Fruit fly (Drosophila melanogaster): Measurements from ENCODE around the gene CG42857.

The CG42857 gene

dm6 chr3R:9800644-9801330 is 20.2 kb downstream of the CG42857 start, which contains the start of the genes CG9467 and CG8526 (continued):
- TF ChIP-seq Ets97D (GFP tag; optimal IDR thresholded peaks at IDR 0.05) (peak; percentile 43), CG18619 (GFP tag; optimal IDR thresholded peaks at IDR 0.05) (peak; percentile 56), CG30403 (GFP tag; optimal IDR thresholded peaks at IDR 0.05) (peak; percentile 80), Med (GFP tag) (peak; percentile 80), fd102C (GFP tag; optimal IDR thresholded peaks at IDR 0.05) (no peak), ab (GFP tag; optimal IDR thresholded peaks at IDR 0.05) (no peak), Oli (tag; optimal IDR thresholded peaks at IDR 0.05) (peak; percentile 37), CG34422 (GFP tag; IDR thresholded peaks at IDR 0.05) (peak; percentile 50; the same call in 1 of the 3 replicates), CG34376 (GFP tag; optimal IDR thresholded peaks at IDR 0.05) (peak; percentile 29), CG11696 (GFP tag; IDR thresholded peaks at IDR 0.05) (no peak), toy (GFP tag; IDR thresholded peaks at IDR 0.05) (no peak), cg (GFP tag; optimal IDR thresholded peaks at IDR 0.05) (no peak), CG18764 (GFP tag; optimal IDR thresholded peaks at IDR 0.05) (no peak), Atf6 (GFP tag; IDR thresholded peaks at IDR 0.05) (peak; percentile 51; the same call in 1 of the 2 replicates), Dek (tag; optimal IDR thresholded peaks at IDR 0.05) (peak; percentile 72), CG15011 (GFP tag; optimal IDR thresholded peaks at IDR 0.05) (no peak), CG42726 (GFP tag; IDR thresholded peaks at IDR 0.05; ENCODE audit: partially characterized antibody) (0 out of 2 replicates have a peak, but pooled peaks have one; percentile 10), MTF-1 (GFP tag; optimal IDR thresholded peaks at IDR 0.05; ENCODE audit: borderline replicate concordance) (no peak), phol (tag; optimal IDR thresholded peaks at IDR 0.05) (peak; percentile 83), sd (tag; optimal IDR thresholded peaks at IDR 0.05) (no peak), CG12769 (tag; optimal IDR thresholded peaks at IDR 0.05) (no peak), pfk (GFP tag; optimal IDR thresholded peaks at IDR 0.05) (no peak), Dp (GFP tag; optimal IDR thresholded peaks at IDR 0.05) (peak; percentile 77), Ptx1 (GFP tag; IDR thresholded peaks at IDR 0.05) (peak; percentile 67; the same call in 1 of the 2 replicates), HLHmδ (GFP tag; optimal IDR thresholded peaks at IDR 0.05) (no peak), CG10209 (GFP tag; optimal IDR thresholded peaks at IDR 0.05) (peak; percentile 43), disco-r (GFP tag; optimal IDR thresholded peaks at IDR 0.05) (no peak), CG15269 (tag; optimal IDR thresholded peaks at IDR 0.05) (no peak), Bteb2 (GFP tag; optimal IDR thresholded peaks at IDR 0.05) (no peak), CG18262 (tag; optimal IDR thresholded peaks at IDR 0.05) (peak; percentile 69), H2.0 (GFP tag; IDR thresholded peaks at IDR 0.05) (peak; percentile 50), Ravus (GFP tag; IDR thresholded peaks at IDR 0.05) (no peak), CG32532 (GFP tag; IDR thresholded peaks at IDR 0.05) (peak; percentile 69), CG2116 (GFP tag; optimal IDR thresholded peaks at IDR 0.05) (peak; percentile 77), Myb (GFP tag; optimal IDR thresholded peaks at IDR 0.05) (peak; percentile 84), Hr39 (optimal IDR thresholded peaks at IDR 0.05) (no peak), CG10543 (GFP tag; optimal IDR thresholded peaks at IDR 0.05) (peak; percentile 77), pum (GFP tag; optimal IDR thresholded peaks at IDR 0.05) (peak; percentile 15), CG4424 (GFP tag; optimal IDR thresholded peaks at IDR 0.05) (peak; percentile 76), CG30020 (tag; optimal IDR thresholded peaks at IDR 0.05) (peak; percentile 73), Bgb (GFP tag; IDR thresholded peaks at IDR 0.05; ENCODE audit: partially characterized antibody) (peak; percentile 51; the same call in 1 of the 2 replicates), CG7928 (GFP tag; optimal IDR thresholded peaks at IDR 0.05) (peak; percentile 76), CG10267 (tag; optimal IDR thresholded peaks at IDR 0.05) (peak; percentile 70), CG3726 (GFP tag; IDR thresholded peaks at IDR 0.05) (no peak; the same call in 2 of the 3 replicates), CG12744 (GFP tag; optimal IDR thresholded peaks at IDR 0.05) (no peak), tup (GFP tag; optimal IDR thresholded peaks at IDR 0.05) (peak; percentile 13), Gug (GFP tag; IDR thresholded peaks at IDR 0.05) (peak; percentile 57; the same call in 3 of the 4 replicates), CG11456 (GFP tag; IDR thresholded peaks at IDR 0.05) (0 out of 3 replicates have a peak, but pooled peaks have one; percentile 39), dpn (GFP tag; optimal IDR thresholded peaks at IDR 0.05) (peak; percentile 52 to 71)

Data from whole organism, embryonic.